Fruit fly (Drosophila melanogaster) whole organism: ENCODE measurements around the gene CG18744.

Source experiments
- Dll ChIP-seq: fragments of >200 bp; optimal IDR thresholded peaks from 2 replicates; lab custom pipeline; 2017
- psq ChIP-seq: fragments of >200 bp; optimal IDR thresholded peaks from 2 replicates; lab custom pipeline; 2017
- usp ChIP-seq: fragments of >200 bp; optimal IDR thresholded peaks from 2 replicates; lab custom pipeline; 2017; ENCODE audit warnings: missing biosample characterization, missing genetic modification characterization, mixed read lengths

dm6 chr3R:7809662-7810621, 11.4 kb upstream of the CG18744 start, which contains the start of the genes CG2993 and sgll:
- TF ChIP-seq usp (GFP tag; lab: Kevin White, UChicago) (no peak), psq (lab: Kevin White, UChicago) (no peak), Dll (lab: Kevin White, UChicago) (peak; percentile 73)
